Worm (Caenorhabditis elegans) whole organism, L4 larva: ENCODE data around the gene F13H10.9.

Experiments
- F10B5.3 ChIP-seq: sonication (generic microtip); optimal IDR thresholded peaks from 2 replicates; lab custom pipeline; 2016; ENCODE audit warnings: mild to moderate bottlenecking, missing genetic modification characterization, missing compliant biosample characterization
- F26F4.8 ChIP-seq: fragments of 200-800 bp; sonication (Bioruptor generic); conservative IDR thresholded peaks from 2 replicates; pipeline ENCODE4 v1.3.6; 2022; ENCODE audit warnings: missing genetic modification characterization, missing compliant biosample characterization
- F37D6.2 ChIP-seq: sonication (generic microtip); optimal IDR thresholded peaks from 2 replicates; lab custom pipeline; 2016; ENCODE audit warnings: mild to moderate bottlenecking, missing genetic modification characterization, missing compliant biosample characterization
- ZK546.5 ChIP-seq, 2 experiments: sonication (generic microtip); optimal IDR thresholded peaks; 2 replicates each; lab custom pipeline; 2017; ENCODE audit warnings: missing biosample characterization in 2 of 2, missing genetic modification characterization in 2 of 2
- aha-1 ChIP-seq: fragments of 150-350 bp; peaks from one replicate; lab custom pipeline; 2014; ENCODE audit warnings: missing biosample characterization, missing genetic modification characterization
- ceh-20 ChIP-seq: fragments of 200-800 bp; sonication (Bioruptor generic); IDR thresholded peaks from 2 replicates; pipeline ENCODE4 v1.3.6; 2022; ENCODE audit warnings: missing genetic modification reagents, missing genetic modification characterization, missing compliant biosample characterization
- ceh-28 ChIP-seq: fragments of 150-350 bp; optimal IDR thresholded peaks from 2 replicates; lab custom pipeline; 2014; ENCODE audit warnings: missing biosample characterization, missing genetic modification reagents, missing genetic modification characterization
- ctbp-1 ChIP-seq: fragments of 200-800 bp; sonication (Bioruptor generic); IDR thresholded peaks from 2 replicates; pipeline ENCODE4 v1.3.6; 2022; ENCODE audit warnings: missing genetic modification reagents, missing genetic modification characterization, missing compliant biosample characterization
- daf-12 ChIP-seq: fragments of 150-350 bp; optimal IDR thresholded peaks from 2 replicates; lab custom pipeline; 2014; ENCODE audit warnings: missing biosample characterization, missing genetic modification reagents, missing genetic modification characterization
- daf-16 ChIP-seq, 3 experiments: sonication (generic microtip); optimal IDR thresholded peaks; 2 replicates each; lab custom pipeline; 2016 to 2017; ENCODE audit warnings: missing genetic modification characterization in 3 of 3, missing genetic modification reagents in 3 of 3, mild to moderate bottlenecking in 2 of 3, missing compliant biosample characterization in 2 of 3, missing biosample characterization in 1 of 3, moderate library complexity in 1 of 3
- dmd-6 ChIP-seq: fragments of 200-800 bp; sonication (Bioruptor generic); IDR thresholded peaks from 2 replicates; pipeline ENCODE4 v1.3.6; 2022; ENCODE audit warnings: missing genetic modification reagents, missing genetic modification characterization, missing compliant biosample characterization
- dmd-9 ChIP-seq: fragments of 200-800 bp; sonication (Bioruptor generic); IDR thresholded peaks from 2 replicates; pipeline ENCODE4 v1.3.6; 2022; ENCODE audit warnings: missing genetic modification reagents, missing genetic modification characterization, missing compliant biosample characterization
- dpl-1 ChIP-seq: fragments of 150-350 bp; optimal IDR thresholded peaks from 2 replicates; lab custom pipeline; 2014; ENCODE audit warnings: missing biosample characterization, missing genetic modification reagents, missing genetic modification characterization
- dve-1 ChIP-seq: sonication (generic microtip); optimal IDR thresholded peaks from 2 replicates; lab custom pipeline; 2017; ENCODE audit warnings: antibody characterized with exemption, mild to moderate bottlenecking, missing genetic modification characterization, missing compliant biosample characterization; ENCODE audit not compliant: insufficient read depth
- egl-27 ChIP-seq: sonication (generic microtip); optimal IDR thresholded peaks from 3 replicates; lab custom pipeline; 2017; ENCODE audit warnings: missing biosample characterization, missing genetic modification reagents, missing genetic modification characterization
- hlh-11 ChIP-seq: fragments of 200-800 bp; sonication (Bioruptor generic); optimal IDR thresholded peaks from 2 replicates; lab custom pipeline; 2018; ENCODE audit warnings: mild to moderate bottlenecking, missing genetic modification characterization, missing compliant biosample characterization
- hlh-30 ChIP-seq: sonication (generic microtip); optimal IDR thresholded peaks from 2 replicates; lab custom pipeline; 2017; ENCODE audit warnings: antibody characterized with exemption, mild to moderate bottlenecking, missing genetic modification characterization, missing compliant biosample characterization; ENCODE audit not compliant: insufficient read depth
- hmg-1.1 ChIP-seq: fragments of 200-800 bp; sonication (Bioruptor generic); IDR thresholded peaks from 2 replicates; pipeline ENCODE4 v1.3.6; 2022; ENCODE audit warnings: missing genetic modification reagents, missing genetic modification characterization, missing compliant biosample characterization
- lin-38 ChIP-seq: fragments of 200-800 bp; sonication (Bioruptor generic); IDR thresholded peaks from 2 replicates; pipeline ENCODE4 v1.3.6; 2022; ENCODE audit warnings: missing genetic modification reagents, missing genetic modification characterization, missing compliant biosample characterization
- lsy-2 ChIP-seq, 2 experiments: fragments of 150-350 bp in 1 of 2; sonication (generic microtip) in 1 of 2; optimal IDR thresholded peaks; 2 replicates each; lab custom pipeline; 2014 to 2017; ENCODE audit warnings: missing biosample characterization in 2 of 2, missing genetic modification characterization in 2 of 2
- mdl-1 ChIP-seq, 2 experiments: fragments of 150-350 bp in 1 of 2; sonication (generic microtip) in 1 of 2; optimal IDR thresholded peaks; 2 replicates each; lab custom pipeline; 2014 to 2017; ENCODE audit warnings: missing biosample characterization in 2 of 2, missing genetic modification characterization in 2 of 2
- mep-1 ChIP-seq: fragments of 150-350 bp; sonication (generic microtip); optimal IDR thresholded peaks from 3 replicates; lab custom pipeline; 2014; ENCODE audit warnings: missing biosample characterization, missing genetic modification characterization
- mes-2 ChIP-seq: sonication (generic microtip); optimal IDR thresholded peaks from 2 replicates; lab custom pipeline; 2016; ENCODE audit warnings: missing genotype, mild to moderate bottlenecking, missing genetic modification characterization, missing compliant biosample characterization; ENCODE audit not compliant: poor library complexity, severe bottlenecking
- mxl-3 ChIP-seq: fragments of 200-800 bp; sonication (Bioruptor generic); optimal IDR thresholded peaks from 2 replicates; lab custom pipeline; 2018; ENCODE audit warnings: mild to moderate bottlenecking, missing genetic modification characterization, missing compliant biosample characterization
- nhr-11 ChIP-seq: fragments of 150-350 bp; optimal IDR thresholded peaks from 2 replicates; lab custom pipeline; 2014; ENCODE audit warnings: missing biosample characterization, missing genetic modification characterization
- nhr-237 ChIP-seq: sonication (generic microtip); optimal IDR thresholded peaks from 2 replicates; lab custom pipeline; 2017; ENCODE audit warnings: missing biosample characterization, missing genetic modification characterization
- nhr-28 ChIP-seq: fragments of 150-350 bp; optimal IDR thresholded peaks from 2 replicates; lab custom pipeline; 2014; ENCODE audit warnings: missing biosample characterization, missing genetic modification characterization
- nhr-42 ChIP-seq: fragments of 200-800 bp; sonication (Bioruptor generic); IDR thresholded peaks from 2 replicates; pipeline ENCODE4 v1.3.6; 2022; ENCODE audit warnings: missing genetic modification characterization, missing compliant biosample characterization
- nhr-48 ChIP-seq: sonication (generic microtip); optimal IDR thresholded peaks from 2 replicates; lab custom pipeline; 2016; ENCODE audit warnings: mild to moderate bottlenecking, missing genetic modification characterization, missing compliant biosample characterization
- nhr-6 ChIP-seq: fragments of 150-350 bp; optimal IDR thresholded peaks from 2 replicates; lab custom pipeline; 2014; ENCODE audit warnings: missing biosample characterization, missing genetic modification characterization
- pqm-1 ChIP-seq: sonication (generic microtip); optimal IDR thresholded peaks from 2 replicates; lab custom pipeline; 2017; ENCODE audit warnings: missing biosample characterization, missing genetic modification characterization
- rbr-2 ChIP-seq: sonication (generic microtip); optimal IDR thresholded peaks from 2 replicates; lab custom pipeline; 2016; ENCODE audit warnings: missing genotype, missing genetic modification characterization, missing compliant biosample characterization
- sdz-12 ChIP-seq: fragments of 200-800 bp; sonication (Bioruptor generic); optimal IDR thresholded peaks from 2 replicates; lab custom pipeline; 2018; ENCODE audit warnings: mild to moderate bottlenecking, missing genetic modification characterization, missing compliant biosample characterization
- skn-1 ChIP-seq: fragments of 150-350 bp; optimal IDR thresholded peaks from 2 replicates; lab custom pipeline; 2014; ENCODE audit warnings: missing biosample characterization, missing genetic modification characterization
- spr-1 ChIP-seq: sonication (generic microtip); optimal IDR thresholded peaks from 2 replicates; lab custom pipeline; 2016; ENCODE audit warnings: mild to moderate bottlenecking, missing genetic modification characterization, missing compliant biosample characterization
- unc-39 ChIP-seq: sonication (generic microtip); optimal IDR thresholded peaks from 2 replicates; lab custom pipeline; 2017; ENCODE audit warnings: missing biosample characterization, missing genetic modification characterization
- unc-62 ChIP-seq, 3 experiments: fragments of 150-350 bp in 1 of 3; sonication (generic microtip); optimal IDR thresholded peaks in 2 of 3; peaks in 1 of 3; 1 replicate in 1 of 3; 2 replicates in 2 of 3; lab custom pipeline; 2014 to 2017; ENCODE audit warnings: missing biosample characterization in 3 of 3, missing genetic modification characterization in 3 of 3, missing genetic modification reagents in 3 of 3, missing genotype in 1 of 3
- ztf-7 ChIP-seq: fragments of 150-350 bp; optimal IDR thresholded peaks from 2 replicates; lab custom pipeline; 2014; ENCODE audit warnings: missing biosample characterization, missing genetic modification characterization

The F13H10.9 gene

DNA sequence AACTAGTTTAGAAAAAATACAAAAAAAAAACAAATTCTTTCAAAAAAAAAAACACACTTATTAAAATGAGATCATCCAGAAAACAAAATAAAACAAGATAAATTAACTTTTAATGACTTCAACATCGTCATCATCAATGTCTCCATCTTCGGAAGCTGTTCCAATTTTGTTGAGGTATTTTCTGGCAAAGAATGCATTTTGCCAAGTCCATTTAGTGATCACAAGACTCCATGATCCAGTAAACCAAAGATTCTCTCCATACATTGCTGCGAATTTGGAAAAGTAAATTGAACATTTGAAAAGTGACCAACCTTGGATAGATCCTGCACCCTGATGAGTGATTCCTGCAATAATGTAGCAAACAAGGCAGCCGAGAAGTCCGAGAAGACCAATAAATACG, 28.4 kb downstream of the F13H10.9 start:
- TF ChIP-seq unc-62 (GFP tag; optimal IDR thresholded peaks at IDR 0.05 in 1 of 2; lab: Kevin White, UChicago) (peak in 1 of 2 experiments; percentile 52), unc-62 (tag; optimal IDR thresholded peaks at IDR 0.05; lab: Kevin White, UChicago) (no peak), egl-27 (tag; lab: Kevin White, UChicago) (no peak), unc-39 (tag; lab: Kevin White, UChicago) (no peak), nhr-6 (tag; lab: Kevin White, UChicago) (no peak), dve-1 (no peak), aha-1 (tag; lab: Kevin White, UChicago) (peak; percentile 61), dmd-9 (GFP tag; lab: Robert Waterston, UW) (no peak), ctbp-1 (GFP tag; lab: Robert Waterston, UW) (no peak)

DNA sequence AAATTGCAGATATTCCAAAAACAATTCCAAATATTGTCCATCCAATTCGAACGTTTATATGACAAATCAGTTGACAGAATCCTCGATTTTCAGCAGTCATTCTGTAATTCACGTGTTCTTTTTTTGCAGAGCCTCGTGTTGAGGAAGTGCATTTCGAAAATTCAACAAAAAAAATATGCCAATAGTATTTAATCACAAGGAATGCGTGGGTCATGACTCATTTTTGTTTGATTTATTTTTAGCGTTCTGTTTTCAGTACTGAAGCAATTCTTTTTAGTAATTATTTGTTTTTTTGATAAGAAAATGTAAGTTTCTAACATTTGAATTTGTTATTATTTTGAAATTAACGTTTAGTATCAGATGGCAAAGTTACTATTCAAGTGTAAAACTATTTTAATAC, 29.2 kb downstream of the F13H10.9 start, which contains the start of gene hrg-4:
TSS of gene hrg-4 (minus strand) at position 101 of the 400 bp plus-strand sequence.
- TF ChIP-seq hlh-30 (tag; lab: Kevin White, UChicago) (peak; percentile 26), unc-62 (GFP tag; optimal IDR thresholded peaks at IDR 0.05 in 1 of 2; lab: Kevin White, UChicago) (peak in 1 of 2 experiments; percentile 75), unc-62 (tag; optimal IDR thresholded peaks at IDR 0.05; lab: Kevin White, UChicago) (no peak), nhr-42 (GFP tag; lab: Robert Waterston, UW) (no peak)

DNA sequence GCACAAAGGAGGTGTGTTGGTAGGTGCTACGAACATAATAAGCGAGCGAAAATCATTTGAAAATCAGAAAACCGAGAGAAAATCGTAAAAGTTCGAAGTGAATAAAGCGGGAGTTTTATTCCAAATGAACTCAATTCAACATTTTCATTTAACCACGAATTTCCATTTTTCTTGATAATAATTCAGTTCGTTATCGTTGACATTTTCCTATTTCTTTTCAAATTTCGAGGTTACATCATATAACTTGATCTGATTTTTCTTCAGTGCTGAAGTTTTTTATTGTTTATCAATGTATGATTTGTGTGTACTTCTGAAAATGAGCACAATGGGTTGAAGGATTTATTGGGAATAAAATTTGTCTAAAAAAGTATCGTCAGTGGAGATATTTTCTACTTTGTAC, 29.9 kb downstream of the F13H10.9 start:
- TF ChIP-seq sdz-12 (no peak), daf-12 (tag; lab: Kevin White, UChicago) (no peak), ceh-20 (no peak), mxl-3 (GFP tag; lab: Kevin White, UChicago) (no peak), dmd-6 (GFP tag; lab: Robert Waterston, UW) (peak; percentile 68), daf-16 (GFP tag; optimal IDR thresholded peaks at IDR 0.05; lab: Kevin White, UChicago) (no peak), daf-16 (tag; optimal IDR thresholded peaks at IDR 0.05; lab: Kevin White, UChicago) (peak; percentile 71), ztf-7 (tag; lab: Kevin White, UChicago) (peak; percentile 94), dve-1 (peak; percentile 42), nhr-48 (tag; lab: Kevin White, UChicago) (peak; percentile 3), ZK546.5 (tag; optimal IDR thresholded peaks at IDR 0.05; lab: Kevin White, UChicago) (no peak), nhr-28 (tag; lab: Kevin White, UChicago) (peak; percentile 46), hlh-11 (tag; lab: Kevin White, UChicago) (peak; percentile 24), aha-1 (tag; lab: Kevin White, UChicago) (peak; percentile 66), mep-1 (tag; lab: Kevin White, UChicago) (peak; percentile 50), nhr-237 (tag; lab: Kevin White, UChicago) (no peak), pqm-1 (tag; lab: Kevin White, UChicago) (peak; percentile 57)

DNA sequence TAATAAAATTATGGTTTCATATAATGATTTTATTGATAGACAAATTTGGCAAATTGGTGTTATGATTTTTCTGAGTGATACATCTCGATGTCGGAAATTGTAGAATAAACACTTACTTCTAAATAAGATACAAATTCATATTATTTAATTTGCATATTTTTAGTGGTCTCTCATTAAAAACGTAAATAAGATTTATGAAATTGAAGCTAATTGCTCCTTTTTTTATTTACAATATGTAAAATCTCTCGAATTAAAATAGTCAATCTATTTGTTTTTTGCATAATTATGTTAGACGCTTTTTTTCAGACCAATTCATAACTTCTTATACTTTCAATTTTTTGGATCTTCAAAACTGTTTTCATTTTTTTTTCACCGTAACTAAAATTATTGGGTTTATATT, 30.6 kb downstream of the F13H10.9 start, which contains the start of gene hrg-6:
TSS of gene hrg-6 (plus strand) at position 301 of the 400 bp plus-strand sequence.
- no peak for TF ChIP-seq mdl-1 (tag; optimal IDR thresholded peaks at IDR 0.05; lab: Kevin White, UChicago)
- peak in 1 of 2 experiments; percentile 26 for TF ChIP-seq unc-62 (GFP tag; optimal IDR thresholded peaks at IDR 0.05 in 1 of 2; lab: Kevin White, UChicago)
- no peak for TF ChIP-seq unc-62 (tag; optimal IDR thresholded peaks at IDR 0.05; lab: Kevin White, UChicago)
- no peak for TF ChIP-seq skn-1
- TF ChIP-seq, all 104 proteins: peak for 1

DNA sequence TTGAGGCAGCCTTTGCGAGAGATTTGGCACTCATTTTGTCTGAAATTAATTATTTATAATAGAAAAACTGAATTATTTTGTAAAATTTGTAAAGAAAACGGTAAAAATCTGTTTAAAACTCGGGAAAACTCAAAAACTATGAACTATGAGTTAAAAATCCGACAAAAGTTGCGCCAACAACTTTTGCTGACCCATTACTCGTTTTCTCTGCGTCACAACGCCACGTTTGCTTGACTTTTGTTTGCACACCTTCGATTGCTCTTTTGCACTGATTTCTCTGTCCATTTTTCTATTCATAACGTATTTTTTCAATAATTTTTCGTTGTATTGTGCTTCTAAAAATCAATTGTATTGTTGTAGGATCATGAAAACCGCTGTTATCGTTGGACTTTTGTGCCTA, 34.5 kb downstream of the F13H10.9 start, which contains the start of gene fkb-1:
TSS of gene fkb-1 (plus strand) at position 361 of the 400 bp plus-strand sequence.
- TF ChIP-seq mxl-3 (GFP tag; lab: Kevin White, UChicago) (no peak), hlh-11 (tag; lab: Kevin White, UChicago) (peak; percentile 65), dpl-1 (peak; percentile 71), F26F4.8 (GFP tag; lab: Robert Waterston, UW) (no peak), pqm-1 (tag; lab: Kevin White, UChicago) (peak; percentile 20), ceh-28 (tag; lab: Kevin White, UChicago) (no peak), mdl-1 (tag; optimal IDR thresholded peaks at IDR 0.05; lab: Kevin White, UChicago) (peak in 1 of 2 experiments; percentile 46), lsy-2 (tag; optimal IDR thresholded peaks at IDR 0.05; lab: Kevin White, UChicago) (peak in 1 of 2 experiments; percentile 83), mep-1 (tag; lab: Kevin White, UChicago) (peak; percentile 75), nhr-11 (tag; lab: Kevin White, UChicago) (peak; percentile 60), unc-62 (GFP tag; optimal IDR thresholded peaks at IDR 0.05 in 1 of 2; lab: Kevin White, UChicago) (peak in 1 of 2 experiments; percentile 96), unc-62 (tag; optimal IDR thresholded peaks at IDR 0.05; lab: Kevin White, UChicago) (no peak), dve-1 (peak; percentile 83), lin-38 (GFP tag; lab: Robert Waterston, UW) (peak; percentile 62), hmg-1.1 (peak; percentile 66; the same call in 1 of the 2 replicates), F37D6.2 (tag; lab: Kevin White, UChicago) (peak; percentile 6), nhr-28 (tag; lab: Kevin White, UChicago) (peak; percentile 71), rbr-2 (tag; lab: Kevin White, UChicago) (peak; percentile 66), F10B5.3 (no peak), nhr-6 (tag; lab: Kevin White, UChicago) (peak; percentile 38), mes-2 (tag; lab: Kevin White, UChicago) (peak; percentile 58), hlh-30 (tag; lab: Kevin White, UChicago) (peak; percentile 38), spr-1 (tag; lab: Kevin White, UChicago) (peak; percentile 20), dmd-6 (GFP tag; lab: Robert Waterston, UW) (peak; percentile 56; the same call in 1 of the 2 replicates)
